Fruit fly (Drosophila melanogaster) whole organism, embryonic: ENCODE results near the gene GstD7.

Experiments
- Abd-B ChIP-seq: fragments of 200-800 bp; sonication (Bioruptor generic); optimal IDR thresholded peaks from 2 replicates; lab custom pipeline; 2018; ENCODE audit warnings: missing biosample characterization, mild to moderate bottlenecking, missing genetic modification characterization, moderate library complexity
- Blimp-1 ChIP-seq: fragments of 200-800 bp; sonication (Bioruptor generic); optimal IDR thresholded peaks from 3 replicates; lab custom pipeline; 2018; ENCODE audit warnings: missing biosample characterization, missing genetic modification characterization, mild to moderate bottlenecking, moderate library complexity, missing genetic modification reagents
- CG10267 ChIP-seq: fragments of 200-800 bp; sonication (Bioruptor generic); optimal IDR thresholded peaks from 2 replicates; lab custom pipeline; 2018; ENCODE audit warnings: missing biosample characterization, mild to moderate bottlenecking, missing genetic modification characterization, moderate library complexity
- CG11085 ChIP-seq: fragments of 200-800 bp; sonication (Bioruptor generic); IDR thresholded peaks from 2 replicates; pipeline ENCODE4 v1.3.6; 2022; ENCODE audit warnings: missing biosample characterization, missing genetic modification characterization
- CG12769 ChIP-seq: fragments of 200-800 bp; sonication (Bioruptor generic); optimal IDR thresholded peaks from 2 replicates; lab custom pipeline; 2019; ENCODE audit warnings: missing biosample characterization, mild to moderate bottlenecking, missing genetic modification characterization, moderate library complexity
- CG13287 ChIP-seq: fragments of 200-800 bp; sonication (Bioruptor generic); IDR thresholded peaks from 2 replicates; pipeline ENCODE4 v1.3.6; 2022; ENCODE audit warnings: missing biosample characterization, missing genetic modification characterization; ENCODE audit not compliant: partially characterized antibody
- CG13624 ChIP-seq: fragments of 200-800 bp; sonication (Bioruptor generic); optimal IDR thresholded peaks from 2 replicates; lab custom pipeline; 2016; ENCODE audit warnings: missing biosample characterization, missing genetic modification characterization
- CG14710 ChIP-seq: fragments of 200-800 bp; sonication (Bioruptor generic); optimal IDR thresholded peaks from 3 replicates; lab custom pipeline; 2019; ENCODE audit warnings: missing biosample characterization, mild to moderate bottlenecking, missing genetic modification characterization, moderate library complexity
- CG16779 ChIP-seq: fragments of 200-800 bp; sonication (Bioruptor generic); IDR thresholded peaks from 2 replicates; pipeline ENCODE4 v1.3.6; 2022; ENCODE audit warnings: missing biosample characterization, missing genetic modification characterization
- CG17361 ChIP-seq: fragments of 200-800 bp; sonication (Bioruptor generic); IDR thresholded peaks from 3 replicates; pipeline ENCODE4 v1.3.6; 2022; ENCODE audit warnings: missing biosample characterization, missing genetic modification characterization
- CG18011 ChIP-seq: fragments of 200-800 bp; sonication (Bioruptor generic); optimal IDR thresholded peaks from 2 replicates; lab custom pipeline; 2017; ENCODE audit warnings: missing biosample characterization, missing genetic modification characterization, mild to moderate bottlenecking, moderate library complexity, missing genotype
- CG1832 ChIP-seq: fragments of 200-800 bp; sonication (Bioruptor generic); optimal IDR thresholded peaks from 2 replicates; lab custom pipeline; 2017; ENCODE audit warnings: missing biosample characterization, mild to moderate bottlenecking, missing genetic modification characterization, inconsistent platforms
- CG5245 ChIP-seq: fragments of 200-800 bp; sonication (Bioruptor generic); optimal IDR thresholded peaks from 3 replicates; lab custom pipeline; 2016; ENCODE audit warnings: missing biosample characterization, missing genetic modification characterization
- CG7839 ChIP-seq: fragments of 200-800 bp; sonication (Bioruptor generic); optimal IDR thresholded peaks from 3 replicates; lab custom pipeline; 2018; ENCODE audit warnings: missing biosample characterization, mild to moderate bottlenecking, missing genetic modification characterization, moderate library complexity
- CG7928 ChIP-seq: fragments of 200-800 bp; sonication (Bioruptor generic); optimal IDR thresholded peaks from 2 replicates; lab custom pipeline; 2017; ENCODE audit warnings: missing biosample characterization, mild to moderate bottlenecking, missing genetic modification characterization
- CG8388 ChIP-seq: fragments of 200-800 bp; sonication (Bioruptor generic); optimal IDR thresholded peaks from 2 replicates; lab custom pipeline; 2019; ENCODE audit warnings: missing biosample characterization, mild to moderate bottlenecking, missing genetic modification characterization, moderate library complexity
- Doc3 ChIP-seq: fragments of 200-800 bp; sonication (Bioruptor generic); IDR thresholded peaks from 3 replicates; pipeline ENCODE4 v1.3.6; 2022; ENCODE audit warnings: missing biosample characterization, missing genetic modification characterization; ENCODE audit not compliant: partially characterized antibody
- E2f1 ChIP-seq: fragments of 200-800 bp; sonication (Bioruptor generic); IDR thresholded peaks from 2 replicates; pipeline ENCODE4 v1.3.6; 2022; ENCODE audit warnings: missing biosample characterization, missing genetic modification characterization
- Eip74EF ChIP-seq, 2 experiments: fragments of 200-800 bp in 1 of 2; fragments of >200 bp in 1 of 2; sonication (Bioruptor generic) in 1 of 2; optimal IDR thresholded peaks; 2 replicates each; lab custom pipeline; 2017 to 2019; ENCODE audit warnings: missing biosample characterization in 2 of 2, missing genetic modification characterization in 2 of 2, mild to moderate bottlenecking in 1 of 2, moderate library complexity in 1 of 2
- Fer3 ChIP-seq: fragments of 200-800 bp; sonication (Bioruptor generic); optimal IDR thresholded peaks from 2 replicates; lab custom pipeline; 2018; ENCODE audit warnings: missing biosample characterization, mild to moderate bottlenecking, missing genetic modification characterization, moderate library complexity
- Hmx ChIP-seq: fragments of 200-800 bp; sonication (Bioruptor generic); optimal IDR thresholded peaks from 2 replicates; lab custom pipeline; 2016; ENCODE audit warnings: missing biosample characterization, missing genetic modification characterization
- Jarid2 ChIP-seq: fragments of 200-800 bp; sonication (Bioruptor generic); optimal IDR thresholded peaks from 3 replicates; lab custom pipeline; 2017; ENCODE audit warnings: mild to moderate bottlenecking, missing biosample characterization, missing genetic modification reagents, missing genetic modification characterization
- Lpt ChIP-seq: fragments of >200 bp; optimal IDR thresholded peaks from 2 replicates; lab custom pipeline; 2018; ENCODE audit warnings: missing biosample characterization, missing genetic modification characterization
- Med ChIP-seq: fragments of 200-800 bp; sonication (Bioruptor generic); peaks from one replicate; lab custom pipeline; 2016; ENCODE audit warnings: missing biosample characterization, missing genetic modification characterization, mild to moderate bottlenecking, inconsistent platforms, moderate library complexity
- Optix ChIP-seq: fragments of 200-800 bp; sonication (Bioruptor generic); IDR thresholded peaks from 3 replicates; pipeline ENCODE4 v1.3.6; 2022; ENCODE audit warnings: missing biosample characterization, missing genetic modification characterization
- Rfx ChIP-seq: fragments of 200-800 bp; sonication (Bioruptor generic); IDR thresholded peaks from 2 replicates; pipeline ENCODE4 v1.3.6; 2022; ENCODE audit warnings: missing biosample characterization, missing genetic modification characterization
- Trl ChIP-seq, 3 experiments: fragments of >200 bp in 2 of 3; fragments of 200-800 bp in 1 of 3; sonication (Bioruptor generic) in 1 of 3; optimal IDR thresholded peaks; 2 replicates in 1 of 3; 3 replicates in 2 of 3; lab custom pipeline; 2016 to 2017; ENCODE audit warnings: missing biosample characterization in 1 of 3, missing genetic modification characterization in 1 of 3
- ci ChIP-seq: fragments of 200-800 bp; sonication (Bioruptor generic); IDR thresholded peaks from 3 replicates; pipeline ENCODE4 v1.3.6; 2022; ENCODE audit warnings: missing biosample characterization, missing genetic modification characterization
- cwo ChIP-seq: fragments of 200-800 bp; sonication (Bioruptor generic); optimal IDR thresholded peaks from 3 replicates; lab custom pipeline; 2017; ENCODE audit warnings: missing biosample characterization, missing genetic modification characterization, mild to moderate bottlenecking, moderate library complexity, missing genetic modification reagents
- fd96Cb ChIP-seq: fragments of 200-800 bp; sonication (Bioruptor generic); optimal IDR thresholded peaks from 2 replicates; lab custom pipeline; 2018; ENCODE audit warnings: missing biosample characterization, mild to moderate bottlenecking, missing genetic modification characterization, moderate library complexity
- gce ChIP-seq: fragments of 200-800 bp; sonication (Bioruptor generic); IDR thresholded peaks from 3 replicates; pipeline ENCODE4 v1.3.6; 2022; ENCODE audit warnings: missing biosample characterization, missing genetic modification characterization
- ham ChIP-seq: fragments of 200-800 bp; sonication (Bioruptor generic); IDR thresholded peaks from 2 replicates; pipeline ENCODE4 v1.3.6; 2022; ENCODE audit warnings: missing biosample characterization, missing genetic modification characterization
- ind ChIP-seq: fragments of 200-800 bp; sonication (Bioruptor generic); optimal IDR thresholded peaks from 3 replicates; lab custom pipeline; 2016; ENCODE audit warnings: missing biosample characterization, missing genetic modification characterization
- kah ChIP-seq: fragments of 200-800 bp; sonication (Bioruptor generic); optimal IDR thresholded peaks from 2 replicates; lab custom pipeline; 2018; ENCODE audit warnings: missing biosample characterization, mild to moderate bottlenecking, missing genetic modification characterization
- kni ChIP-seq: fragments of 200-800 bp; sonication (Bioruptor generic); optimal IDR thresholded peaks from 3 replicates; lab custom pipeline; 2017; ENCODE audit warnings: mild to moderate bottlenecking, missing biosample characterization, missing genetic modification reagents, missing genetic modification characterization
- lola ChIP-seq, 3 experiments: fragments of >200 bp in 2 of 3; fragments of 200-800 bp in 1 of 3; sonication (Bioruptor generic) in 1 of 3; optimal IDR thresholded peaks; 2 replicates each; lab custom pipeline; 2017 to 2019; ENCODE audit warnings: missing biosample characterization in 3 of 3, missing genetic modification characterization in 3 of 3, mild to moderate bottlenecking in 1 of 3, moderate library complexity in 1 of 3
- onecut ChIP-seq: fragments of 200-800 bp; sonication (Bioruptor generic); IDR thresholded peaks from 2 replicates; pipeline ENCODE4 v1.3.6; 2022; ENCODE audit warnings: missing biosample characterization, missing genetic modification characterization
- psq ChIP-seq: fragments of 200-800 bp; sonication (Bioruptor generic); optimal IDR thresholded peaks from 2 replicates; lab custom pipeline; 2017; ENCODE audit warnings: missing biosample characterization, missing genetic modification characterization
- ranshi ChIP-seq: fragments of 200-800 bp; sonication (Bioruptor generic); IDR thresholded peaks from 2 replicates; pipeline ENCODE4 v1.3.6; 2022; ENCODE audit warnings: missing biosample characterization, missing genetic modification characterization
- rib ChIP-seq: fragments of 200-800 bp; sonication (Bioruptor generic); IDR thresholded peaks from 2 replicates; pipeline ENCODE4 v1.3.6; 2022; ENCODE audit warnings: missing biosample characterization, missing genetic modification characterization
- row ChIP-seq: fragments of 200-800 bp; sonication (Bioruptor generic); IDR thresholded peaks from 3 replicates; pipeline ENCODE4 v1.3.6; 2022; ENCODE audit warnings: missing biosample characterization, missing genetic modification characterization
- run ChIP-seq: fragments of 200-800 bp; sonication (Bioruptor generic); optimal IDR thresholded peaks from 3 replicates; lab custom pipeline; 2018; ENCODE audit warnings: missing biosample characterization, mild to moderate bottlenecking, missing genetic modification characterization
- sd ChIP-seq: fragments of 200-800 bp; sonication (Bioruptor generic); optimal IDR thresholded peaks from 3 replicates; lab custom pipeline; 2018; ENCODE audit warnings: missing biosample characterization, mild to moderate bottlenecking, missing genetic modification characterization, moderate library complexity
- sima ChIP-seq: fragments of 200-800 bp; sonication (Bioruptor generic); optimal IDR thresholded peaks from 2 replicates; lab custom pipeline; 2016; ENCODE audit warnings: missing biosample characterization, missing genetic modification characterization
- sqz ChIP-seq: fragments of 200-800 bp; sonication (Bioruptor generic); optimal IDR thresholded peaks from 3 replicates; lab custom pipeline; 2018; ENCODE audit warnings: missing biosample characterization, mild to moderate bottlenecking, missing genetic modification characterization
- stc ChIP-seq: fragments of 200-800 bp; sonication (Bioruptor generic); IDR thresholded peaks from 2 replicates; pipeline ENCODE4 v1.3.6; 2022; ENCODE audit warnings: missing biosample characterization, missing genetic modification characterization
- tx ChIP-seq: fragments of 200-800 bp; sonication (Bioruptor generic); optimal IDR thresholded peaks from 2 replicates; lab custom pipeline; 2016; ENCODE audit warnings: missing biosample characterization, missing genetic modification characterization
- wor ChIP-seq: fragments of 200-800 bp; sonication (Bioruptor generic); IDR thresholded peaks from 2 replicates; pipeline ENCODE4 v1.3.6; 2022; ENCODE audit warnings: missing biosample characterization, missing genetic modification characterization

Gene GstD7

DNA sequence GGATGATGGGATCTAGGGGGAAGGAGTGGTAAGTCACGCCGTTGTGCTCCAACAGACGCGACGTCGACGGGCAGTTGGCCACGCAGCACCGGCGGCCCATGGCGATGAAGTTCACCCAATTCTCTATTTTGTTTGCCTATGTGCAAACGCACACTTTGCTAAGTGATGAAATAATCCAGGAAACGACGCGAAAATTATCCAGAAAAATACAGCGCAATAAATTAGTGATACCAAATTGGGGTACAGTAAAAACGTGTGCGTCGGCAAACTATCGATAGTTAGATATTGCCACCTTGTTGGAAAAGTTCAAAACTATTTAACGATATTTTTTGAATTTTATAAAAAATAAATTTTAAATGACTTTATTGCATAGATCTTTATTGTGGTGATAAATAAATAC, 22.3 kb upstream of the GstD7 start, which contains the start of gene MBD-R2 (continued):
- TF ChIP-seq CG12769 (tag; lab: Kevin White, UChicago) (no peak), Fer3 (tag; lab: Kevin White, UChicago) (no peak), cwo (GFP tag; lab: Kevin White, UChicago) (no peak), wor (GFP tag; lab: Robert Waterston, UW) (no peak), CG18011 (GFP tag; lab: Kevin White, UChicago) (no peak), Eip74EF (GFP tag; optimal IDR thresholded peaks at IDR 0.05; lab: Kevin White, UChicago) (no peak), lola (GFP tag; optimal IDR thresholded peaks at IDR 0.05; lab: Kevin White, UChicago) (no peak), CG17361 (0 out of 3 replicates have a peak, but pooled peaks have one; percentile 26), CG11085 (GFP tag; lab: Robert Waterston, UW) (no peak), Hmx (GFP tag; lab: Kevin White, UChicago) (no peak), sima (GFP tag; lab: Kevin White, UChicago) (no peak), fd96Cb (tag; lab: Kevin White, UChicago) (no peak), run (tag; lab: Kevin White, UChicago) (no peak), gce (GFP tag; lab: Robert Waterston, UW) (no peak), Lpt (GFP tag; lab: Kevin White, UChicago) (no peak), CG14710 (tag; lab: Kevin White, UChicago) (peak; percentile 46), Doc3 (GFP tag; lab: Robert Waterston, UW) (peak; percentile 56; the same call in 2 of the 3 replicates), CG8388 (GFP tag; lab: Kevin White, UChicago) (no peak), E2f1 (GFP tag; lab: Robert Waterston, UW) (no peak), ind (GFP tag; lab: Kevin White, UChicago) (no peak), psq (GFP tag; lab: Kevin White, UChicago) (no peak), CG1832 (GFP tag; lab: Kevin White, UChicago) (no peak), CG7839 (tag; lab: Kevin White, UChicago) (no peak), CG7928 (GFP tag; lab: Kevin White, UChicago) (no peak), CG13624 (no peak), kah (GFP tag; lab: Kevin White, UChicago) (no peak), tx (GFP tag; lab: Kevin White, UChicago) (no peak), CG5245 (GFP tag; lab: Kevin White, UChicago) (no peak)

DNA sequence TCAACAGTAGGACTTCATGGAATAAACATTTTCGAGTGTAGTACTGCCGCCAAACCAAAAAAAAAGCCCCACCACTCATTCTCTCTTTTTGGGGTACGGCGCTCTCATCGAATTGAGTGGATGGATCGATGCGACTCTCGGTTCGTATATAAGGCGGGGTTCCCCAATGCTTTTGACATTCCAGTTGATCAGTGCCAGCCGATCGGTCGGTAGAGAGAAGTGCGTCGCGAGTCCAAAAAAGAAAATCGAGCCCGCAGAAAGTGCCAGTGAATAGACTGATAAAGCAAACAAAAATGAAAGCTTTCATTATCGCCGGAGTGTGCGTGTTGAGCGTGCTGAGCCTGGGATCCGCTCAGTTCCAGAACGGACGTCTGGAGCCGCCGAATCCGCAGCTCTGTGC, 18.5 kb upstream of the GstD7 start, which contains the start of gene CG4115:
Gene CG4115, plus strand, starts transcription at position 172 of the 400 bp plus-strand sequence.
- 0 out of 3 replicates have a peak, but pooled peaks have one; percentile 49 for TF ChIP-seq ci (GFP tag; lab: Robert Waterston, UW)
- TF ChIP-seq CG13287 (GFP tag; lab: Robert Waterston, UW): peak; percentile 24; the same call in 1 of the 2 replicates
- TF ChIP-seq Blimp-1 (GFP tag; lab: Kevin White, UChicago): peak; percentile 93
- peak; percentile 7 to 32 for TF ChIP-seq Trl (optimal IDR thresholded peaks at IDR 0.05; lab: Kevin White, UChicago)
- no peak for TF ChIP-seq Trl (GFP tag; optimal IDR thresholded peaks at IDR 0.05; lab: Kevin White, UChicago)
- no peak for TF ChIP-seq Optix
- TF ChIP-seq kni (GFP tag; lab: Kevin White, UChicago): peak; percentile 23
- no peak for TF ChIP-seq CG10267 (tag; lab: Kevin White, UChicago)
- TF ChIP-seq onecut (GFP tag; lab: Robert Waterston, UW): peak; percentile 67
- TF ChIP-seq CG16779 (GFP tag; lab: Robert Waterston, UW): no peak
- 0 out of 3 replicates have a peak, but pooled peaks have one; percentile 5 for TF ChIP-seq row (GFP tag; lab: Robert Waterston, UW)
- TF ChIP-seq Rfx (GFP tag; lab: Robert Waterston, UW): peak; percentile 16; the same call in 1 of the 2 replicates
- TF ChIP-seq rib: 0 out of 2 replicates have a peak, but pooled peaks have one; percentile 21
- TF ChIP-seq Abd-B (GFP tag; lab: Kevin White, UChicago): no peak
- 0 out of 3 replicates have a peak, but pooled peaks have one; percentile 15 for TF ChIP-seq gce (GFP tag; lab: Robert Waterston, UW)
- peak; percentile 29; the same call in 1 of the 2 replicates for TF ChIP-seq ham
- TF ChIP-seq ranshi (GFP tag; lab: Robert Waterston, UW): no peak
- 0 out of 2 replicates have a peak, but pooled peaks have one; percentile 10 for TF ChIP-seq stc (GFP tag; lab: Robert Waterston, UW)
- TF ChIP-seq Med (GFP tag; lab: Kevin White, UChicago): peak; percentile 66
- TF ChIP-seq sd (tag; lab: Kevin White, UChicago): peak; percentile 80
- peak; percentile 40 for TF ChIP-seq sqz (GFP tag; lab: Kevin White, UChicago)
- peak; percentile 40 for TF ChIP-seq Jarid2 (GFP tag; lab: Kevin White, UChicago)
